Fruit fly (Drosophila melanogaster): ENCODE measurements around the gene Gal.

Gal gene

DNA sequence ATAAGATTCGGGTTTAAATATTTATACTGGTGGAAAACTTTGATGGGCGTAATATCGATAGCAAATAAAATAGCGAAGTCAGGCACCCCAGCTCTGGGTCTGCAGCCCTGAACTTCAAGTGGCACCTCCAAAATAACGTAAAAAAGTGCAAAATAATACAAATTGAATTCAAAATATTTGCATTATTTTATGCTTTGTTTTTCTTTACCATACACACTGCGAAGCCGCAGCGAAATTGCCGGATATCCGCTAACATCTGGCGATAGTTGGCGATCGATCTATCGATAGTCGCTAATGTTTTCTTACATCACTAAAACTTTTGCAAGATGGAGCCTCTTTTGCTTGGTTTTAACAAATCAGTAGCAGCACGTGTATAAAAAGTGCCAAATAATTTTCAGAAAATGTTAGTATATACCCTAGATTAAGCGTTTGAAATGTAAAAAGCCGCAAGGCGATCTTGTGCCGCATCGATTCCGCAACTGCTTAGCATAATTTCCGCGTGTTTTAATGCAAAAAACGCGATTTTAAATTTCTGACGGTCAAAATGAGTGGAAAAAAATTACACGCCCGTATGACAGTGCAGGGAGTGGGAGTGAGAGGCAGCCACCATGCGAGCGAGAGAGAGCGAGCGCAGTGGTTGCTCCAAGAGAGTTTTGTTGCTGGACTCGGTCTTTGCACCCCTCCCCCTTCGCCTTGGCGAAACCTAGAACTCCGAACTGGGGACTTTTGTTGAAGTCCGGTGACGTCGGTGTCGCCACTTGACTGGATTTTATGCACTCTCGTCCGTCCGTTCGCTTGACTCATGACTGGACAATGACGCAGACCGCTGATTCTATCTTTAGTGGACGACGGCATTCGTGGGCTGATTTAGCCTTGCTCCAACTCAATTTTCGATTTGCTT, 24.9 kb downstream of the Gal start, which contains the start of gene eIF4A (continued):
- no peak for TF ChIP-seq fd3F (GFP tag; optimal IDR thresholded peaks at IDR 0.05)
- TF ChIP-seq CG6854 (GFP tag; optimal IDR thresholded peaks at IDR 0.05), result no peak
- no peak for TF ChIP-seq Awh (GFP tag; IDR thresholded peaks at IDR 0.05)
- no peak for TF ChIP-seq ftz-f1 (GFP tag; optimal IDR thresholded peaks at IDR 0.05)
- TF ChIP-seq CG17912 (GFP tag; optimal IDR thresholded peaks at IDR 0.05), result no peak
- TF ChIP-seq NFAT (GFP tag; IDR thresholded peaks at IDR 0.05), result no peak
- TF ChIP-seq danr (GFP tag; IDR thresholded peaks at IDR 0.05), result no peak
- TF ChIP-seq CG12155 (GFP tag; optimal IDR thresholded peaks at IDR 0.05), result no peak
- TF ChIP-seq CG31441 (GFP tag; IDR thresholded peaks at IDR 0.05), result no peak
- TF ChIP-seq dati (GFP tag; IDR thresholded peaks at IDR 0.05), result no peak
- TF ChIP-seq CG6654 (GFP tag; optimal IDR thresholded peaks at IDR 0.05), result no peak
- no peak for TF ChIP-seq az2 (GFP tag; optimal IDR thresholded peaks at IDR 0.05)
- peak; percentile 16 for TF ChIP-seq CG17385 (GFP tag; optimal IDR thresholded peaks at IDR 0.05)
- no peak for TF ChIP-seq CG1024 (GFP tag; IDR thresholded peaks at IDR 0.05)
- no peak for TF ChIP-seq E2f2 (GFP tag; IDR thresholded peaks at IDR 0.05)
- no peak for TF ChIP-seq ind (GFP tag; optimal IDR thresholded peaks at IDR 0.05)
- TF ChIP-seq Scr (GFP tag; IDR thresholded peaks at IDR 0.05; ENCODE audit: partially characterized antibody), result no peak
- TF ChIP-seq schlank (tag; optimal IDR thresholded peaks at IDR 0.05), result peak; percentile 19
- TF ChIP-seq org-1 (GFP tag; optimal IDR thresholded peaks at IDR 0.05), result peak; percentile 16
- TF ChIP-seq z (GFP tag; IDR thresholded peaks at IDR 0.05), result no peak
- TF ChIP-seq dmrt11E (tag; optimal IDR thresholded peaks at IDR 0.05), result peak; percentile 26
- peak; percentile 53 for TF ChIP-seq CG33213 (GFP tag; optimal IDR thresholded peaks at IDR 0.05)
- no peak for TF ChIP-seq CG2889 (GFP tag; IDR thresholded peaks at IDR 0.05)
- peak; percentile 25 for TF ChIP-seq CG33557 (GFP tag; optimal IDR thresholded peaks at IDR 0.05)
- TF ChIP-seq stc (GFP tag; IDR thresholded peaks at IDR 0.05), result no peak
- no peak for TF ChIP-seq CG14667 (GFP tag; IDR thresholded peaks at IDR 0.05)
- no peak for TF ChIP-seq lov (optimal IDR thresholded peaks at IDR 0.05)
- no peak for TF ChIP-seq lov (GFP tag; IDR thresholded peaks at IDR 0.05)
- TF ChIP-seq CG6765 (GFP tag; optimal IDR thresholded peaks at IDR 0.05), result no peak
- peak; percentile 1 for TF ChIP-seq Jarid2 (GFP tag; optimal IDR thresholded peaks at IDR 0.05)
- TF ChIP-seq Dip3 (GFP tag; optimal IDR thresholded peaks at IDR 0.05), result no peak
- no peak for TF ChIP-seq CG3726 (GFP tag; IDR thresholded peaks at IDR 0.05)
- TF ChIP-seq HLH4C (GFP tag; IDR thresholded peaks at IDR 0.05; ENCODE audit: partially characterized antibody), result no peak
- no peak for TF ChIP-seq prd (optimal IDR thresholded peaks at IDR 0.05)
- no peak for TF ChIP-seq prd (GFP tag; IDR thresholded peaks at IDR 0.05)
- peak; percentile 17 for TF ChIP-seq CG12219 (GFP tag; optimal IDR thresholded peaks at IDR 0.05)
- peak; percentile 55 for TF ChIP-seq CG2712 (tag; optimal IDR thresholded peaks at IDR 0.05)
- TF ChIP-seq CG17359 (tag; optimal IDR thresholded peaks at IDR 0.05), result no peak
- no peak for TF ChIP-seq C15 (GFP tag; IDR thresholded peaks at IDR 0.05)
- no peak for TF ChIP-seq vfl (GFP tag; optimal IDR thresholded peaks at IDR 0.05)
- TF ChIP-seq NC2α (GFP tag; optimal IDR thresholded peaks at IDR 0.05), result no peak
- TF ChIP-seq disco-r (GFP tag; optimal IDR thresholded peaks at IDR 0.05), result no peak
- TF ChIP-seq CG12236 (GFP tag; optimal IDR thresholded peaks at IDR 0.05), result no peak
- TF ChIP-seq CG18011 (GFP tag; optimal IDR thresholded peaks at IDR 0.05), result no peak
- no peak for TF ChIP-seq CTCF (GFP tag; optimal IDR thresholded peaks at IDR 0.05)
- no peak for TF ChIP-seq CG4730 (GFP tag; IDR thresholded peaks at IDR 0.05)
- TF ChIP-seq MESR4 (GFP tag; optimal IDR thresholded peaks at IDR 0.05), result peak; percentile 96
- no peak for TF ChIP-seq CG17612 (GFP tag; IDR thresholded peaks at IDR 0.05)
- peak; percentile 75 for TF ChIP-seq gcm (GFP tag; optimal IDR thresholded peaks at IDR 0.05)
- TF ChIP-seq CG32772 (GFP tag; IDR thresholded peaks at IDR 0.05), result no peak
- TF ChIP-seq grn (GFP tag; optimal IDR thresholded peaks at IDR 0.05), result no peak
- no peak for TF ChIP-seq CHES-1-like (GFP tag; optimal IDR thresholded peaks at IDR 0.05)

All from whole organism, embryonic.